Fruit fly (Drosophila melanogaster): ENCODE data around the gene Pak.

DNA sequence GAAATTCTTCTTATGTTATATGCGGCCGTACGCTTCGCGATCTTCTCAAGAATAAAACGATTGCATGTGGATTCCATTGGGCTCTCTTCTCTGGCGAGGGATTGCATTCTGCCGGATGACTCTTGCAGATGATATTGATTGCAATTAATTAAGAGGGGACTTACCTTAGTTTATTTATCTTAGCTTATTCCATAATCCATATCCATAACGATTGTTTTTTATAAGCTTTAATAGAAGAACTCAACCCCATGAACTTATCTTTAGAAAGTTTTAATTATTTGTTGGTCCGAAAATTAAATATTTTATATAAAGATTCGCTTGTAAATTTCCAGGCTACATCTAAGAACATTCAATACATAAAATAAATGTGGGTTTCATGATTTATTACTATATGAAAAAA, 25.2 kb downstream of the Pak start, which contains the start of gene CRAT:
- TF ChIP-seq Myc (optimal IDR thresholded peaks at IDR 0.05) (no peak), Sin3A (optimal IDR thresholded peaks at IDR 0.05) (no peak)

Data from Kc167 (cell line).